Worm (Caenorhabditis elegans) whole organism, young adult: ENCODE results near the gene F07F6.8.
A peak's percentile ranks its signal among the peaks of the same experiment; 100 is the strongest.

Experiments
- B0035.1 ChIP-seq: sonication (generic microtip); optimal IDR thresholded peaks from 2 replicates; lab custom pipeline; 2016; ENCODE audit warnings: missing genetic modification characterization, mild to moderate bottlenecking, missing compliant biosample characterization, missing genotype, missing genetic modification reagents
- C17E4.6 ChIP-seq: fragments of 200-800 bp; sonication (Bioruptor generic); IDR thresholded peaks from 2 replicates; pipeline ENCODE4 v1.3.6; 2022; ENCODE audit warnings: missing genetic modification reagents, missing genetic modification characterization, missing compliant biosample characterization
- D2030.7 ChIP-seq: fragments of 200-800 bp; sonication (Bioruptor generic); IDR thresholded peaks from 2 replicates; pipeline ENCODE4 v1.3.6; 2022; ENCODE audit warnings: missing genetic modification reagents, missing genetic modification characterization, missing compliant biosample characterization
- F22D6.2 ChIP-seq: sonication (generic microtip); optimal IDR thresholded peaks from 2 replicates; lab custom pipeline; 2016; ENCODE audit warnings: mild to moderate bottlenecking, missing genetic modification characterization, missing compliant biosample characterization
- F23B12.7 ChIP-seq: sonication (generic microtip); optimal IDR thresholded peaks from 2 replicates; lab custom pipeline; 2017; ENCODE audit warnings: missing genetic modification characterization, mild to moderate bottlenecking, missing compliant biosample characterization, antibody characterized with exemption, moderate library complexity; ENCODE audit not compliant: insufficient read depth
- F39B2.1 ChIP-seq: fragments of 200-800 bp; sonication (Bioruptor generic); IDR thresholded peaks from 2 replicates; pipeline ENCODE4 v1.3.6; 2022; ENCODE audit warnings: missing genetic modification reagents, missing genetic modification characterization, missing compliant biosample characterization
- Y53G8AR.9 ChIP-seq: fragments of 200-800 bp; sonication (Bioruptor generic); conservative IDR thresholded peaks from 2 replicates; pipeline ENCODE4 v1.3.6; 2022; ENCODE audit warnings: missing genetic modification reagents, missing genetic modification characterization, missing compliant biosample characterization
- Y56A3A.18 ChIP-seq: fragments of 200-800 bp; sonication (Bioruptor generic); IDR thresholded peaks from 2 replicates; pipeline ENCODE4 v1.3.6; 2022; ENCODE audit warnings: missing genetic modification reagents, missing genetic modification characterization, missing compliant biosample characterization
- akir-1 ChIP-seq: fragments of 200-800 bp; sonication (Bioruptor generic); optimal IDR thresholded peaks from 2 replicates; lab custom pipeline; 2018; ENCODE audit warnings: mild to moderate bottlenecking, missing genetic modification characterization, moderate library complexity, missing compliant biosample characterization
- ama-1 ChIP-seq, 3 experiments: fragments of 150-350 bp in 1 of 3; sonication (generic microtip) in 2 of 3; optimal IDR thresholded peaks; 2 replicates each; lab custom pipeline; 2014 to 2018; ENCODE audit warnings: missing biosample characterization in 2 of 3, missing genetic modification characterization in 2 of 3, missing genetic modification reagents in 2 of 3
- aptf-3 ChIP-seq: fragments of 200-800 bp; sonication (Bioruptor generic); IDR thresholded peaks from 2 replicates; pipeline ENCODE4 v1.3.6; 2022; ENCODE audit warnings: missing genetic modification characterization, missing compliant biosample characterization
- atf-7 ChIP-seq: sonication (generic microtip); optimal IDR thresholded peaks from 2 replicates; lab custom pipeline; 2017; ENCODE audit warnings: mild to moderate bottlenecking, missing genetic modification characterization, missing compliant biosample characterization
- bed-1 ChIP-seq: fragments of 200-800 bp; sonication (Bioruptor generic); IDR thresholded peaks from 2 replicates; pipeline ENCODE4 v1.3.6; 2022; ENCODE audit warnings: missing genetic modification reagents, missing genetic modification characterization, missing compliant biosample characterization
- ccch-3 ChIP-seq: fragments of 200-800 bp; sonication (Bioruptor generic); optimal IDR thresholded peaks from 2 replicates; lab custom pipeline; 2018; ENCODE audit warnings: mild to moderate bottlenecking, missing genetic modification characterization, missing compliant biosample characterization
- cebp-1 ChIP-seq, 2 experiments: fragments of 200-800 bp in 1 of 2; sonication (Bioruptor generic) in 1 of 2; sonication (generic microtip) in 1 of 2; IDR thresholded peaks in 1 of 2; optimal IDR thresholded peaks in 1 of 2; 2 replicates each; pipeline versions ENCODE4 v1.3.6 to Lab custom; 2017 to 2022; ENCODE audit warnings: missing compliant biosample characterization in 2 of 2, missing genetic modification characterization in 2 of 2, mild to moderate bottlenecking in 1 of 2, missing genetic modification reagents in 1 of 2, moderate library complexity in 1 of 2
- ceh-27 ChIP-seq: fragments of 200-800 bp; sonication (Bioruptor generic); optimal IDR thresholded peaks from 2 replicates; lab custom pipeline; 2018; ENCODE audit warnings: mild to moderate bottlenecking, missing genetic modification characterization, moderate library complexity, missing compliant biosample characterization
- ceh-79 ChIP-seq: sonication (generic microtip); optimal IDR thresholded peaks from 2 replicates; lab custom pipeline; 2017; ENCODE audit warnings: mild to moderate bottlenecking, missing genetic modification characterization, missing compliant biosample characterization
- dpff-1 ChIP-seq: sonication (generic microtip); optimal IDR thresholded peaks from 2 replicates; lab custom pipeline; 2017; ENCODE audit warnings: mild to moderate bottlenecking, missing genetic modification characterization, missing compliant biosample characterization
- egl-44 ChIP-seq: fragments of 200-800 bp; sonication (Bioruptor generic); IDR thresholded peaks from 2 replicates; pipeline ENCODE4 v1.3.6; 2022; ENCODE audit warnings: missing genetic modification reagents, missing genetic modification characterization, missing compliant biosample characterization
- ets-4 ChIP-seq: fragments of 200-800 bp; sonication (Bioruptor generic); optimal IDR thresholded peaks from 2 replicates; lab custom pipeline; 2018; ENCODE audit warnings: mild to moderate bottlenecking, missing genetic modification characterization, missing compliant biosample characterization
- hlh-26 ChIP-seq: fragments of 200-800 bp; sonication (Bioruptor generic); conservative IDR thresholded peaks from 2 replicates; pipeline ENCODE4 v1.3.6; 2022; ENCODE audit warnings: missing genetic modification reagents, missing genetic modification characterization, missing compliant biosample characterization
- hmg-1.2 ChIP-seq: fragments of 200-800 bp; sonication (Bioruptor generic); IDR thresholded peaks from 2 replicates; pipeline ENCODE4 v1.3.6; 2022; ENCODE audit warnings: missing genetic modification reagents, missing genetic modification characterization, missing compliant biosample characterization
- lin-40 ChIP-seq: sonication (generic microtip); optimal IDR thresholded peaks from 2 replicates; lab custom pipeline; 2016; ENCODE audit warnings: missing genetic modification characterization, mild to moderate bottlenecking, missing compliant biosample characterization, missing genotype, missing genetic modification reagents
- lsl-1 ChIP-seq: fragments of 200-800 bp; sonication (Bioruptor generic); optimal IDR thresholded peaks from 2 replicates; lab custom pipeline; 2018; ENCODE audit warnings: mild to moderate bottlenecking, missing genetic modification characterization, moderate library complexity, missing compliant biosample characterization
- madf-10 ChIP-seq: sonication (generic microtip); optimal IDR thresholded peaks from 2 replicates; lab custom pipeline; 2016; ENCODE audit warnings: mild to moderate bottlenecking, missing genetic modification characterization, missing compliant biosample characterization
- madf-3 ChIP-seq: fragments of 200-800 bp; sonication (Bioruptor generic); IDR thresholded peaks from 2 replicates; pipeline ENCODE4 v1.3.6; 2022; ENCODE audit warnings: missing genetic modification reagents, missing genetic modification characterization, missing compliant biosample characterization
- mel-28 ChIP-seq: sonication (generic microtip); optimal IDR thresholded peaks from 2 replicates; lab custom pipeline; 2016; ENCODE audit warnings: borderline replicate concordance, mild to moderate bottlenecking, missing genetic modification characterization, missing compliant biosample characterization
- mxl-1 ChIP-seq: sonication (generic microtip); optimal IDR thresholded peaks from 2 replicates; lab custom pipeline; 2016; ENCODE audit warnings: missing genetic modification characterization, missing compliant biosample characterization
- nfya-2 ChIP-seq: fragments of 200-800 bp; sonication (Bioruptor generic); IDR thresholded peaks from 2 replicates; pipeline ENCODE4 v1.3.6; 2022; ENCODE audit warnings: missing genetic modification reagents, missing genetic modification characterization, missing compliant biosample characterization
- rcor-1 ChIP-seq: fragments of 200-800 bp; sonication (Bioruptor generic); IDR thresholded peaks from 2 replicates; pipeline ENCODE4 v1.3.6; 2022; ENCODE audit warnings: missing genetic modification reagents, missing genetic modification characterization, missing compliant biosample characterization
- repo-1 ChIP-seq: sonication (generic microtip); optimal IDR thresholded peaks from 2 replicates; lab custom pipeline; 2017; ENCODE audit warnings: mild to moderate bottlenecking, missing genetic modification characterization, missing compliant biosample characterization
- sdz-38 ChIP-seq: sonication (generic microtip); optimal IDR thresholded peaks from 2 replicates; lab custom pipeline; 2016; ENCODE audit warnings: missing genotype, missing genetic modification characterization, missing compliant biosample characterization
- snpc-3.4 ChIP-seq: sonication (generic microtip); optimal IDR thresholded peaks from 2 replicates; lab custom pipeline; 2017; ENCODE audit warnings: missing genetic modification characterization, mild to moderate bottlenecking, missing compliant biosample characterization, antibody characterized with exemption, moderate library complexity, missing genotype, missing genetic modification reagents
- sptf-2 ChIP-seq: fragments of 200-800 bp; sonication (Bioruptor generic); optimal IDR thresholded peaks from 2 replicates; lab custom pipeline; 2018; ENCODE audit warnings: mild to moderate bottlenecking, missing genetic modification characterization, missing compliant biosample characterization
- tbx-9 ChIP-seq: sonication (generic microtip); optimal IDR thresholded peaks from 2 replicates; lab custom pipeline; 2016; ENCODE audit warnings: borderline replicate concordance, missing genetic modification characterization, inconsistent platforms, missing compliant biosample characterization
- tlf-1 ChIP-seq: fragments of 200-800 bp; sonication (Bioruptor generic); optimal IDR thresholded peaks from 2 replicates; lab custom pipeline; 2018; ENCODE audit warnings: mild to moderate bottlenecking, missing genetic modification characterization, missing compliant biosample characterization
- unc-130 ChIP-seq: sonication (generic microtip); optimal IDR thresholded peaks from 2 replicates; lab custom pipeline; 2016; ENCODE audit warnings: missing genetic modification reagents, missing genetic modification characterization, missing compliant biosample characterization
- unc-62 ChIP-seq: fragments of 150-350 bp; optimal IDR thresholded peaks from 2 replicates; lab custom pipeline; 2014; ENCODE audit warnings: missing biosample characterization, missing genetic modification reagents, missing genetic modification characterization
- zim-3 ChIP-seq: sonication (generic microtip); optimal IDR thresholded peaks from 2 replicates; lab custom pipeline; 2017; ENCODE audit warnings: mild to moderate bottlenecking, missing genetic modification characterization, moderate library complexity, missing compliant biosample characterization
- ztf-25 ChIP-seq: fragments of 200-800 bp; sonication (Bioruptor generic); IDR thresholded peaks from 2 replicates; pipeline ENCODE4 v1.3.6; 2022; ENCODE audit warnings: missing genetic modification reagents, missing genetic modification characterization, missing compliant biosample characterization
- ztf-28 ChIP-seq: fragments of 200-800 bp; sonication (Bioruptor generic); IDR thresholded peaks from 2 replicates; pipeline ENCODE4 v1.3.6; 2022; ENCODE audit warnings: missing genetic modification reagents, missing genetic modification characterization, missing compliant biosample characterization
- ztf-3 ChIP-seq: fragments of 200-800 bp; sonication (Bioruptor generic); optimal IDR thresholded peaks from 2 replicates; lab custom pipeline; 2018; ENCODE audit warnings: mild to moderate bottlenecking, missing genetic modification characterization, missing compliant biosample characterization

Gene F07F6.8

ce11 chrII:5377467-5378238, 47.9 kb downstream of the F07F6.8 start, which contains the start of gene prdx-2 (continued):
- no peak for TF ChIP-seq repo-1 (tag; lab: Kevin White, UChicago)
- peak; percentile 75 for TF ChIP-seq C17E4.6 (GFP tag; lab: Robert Waterston, UW)
- TF ChIP-seq ceh-79 (tag; lab: Kevin White, UChicago), result no peak
- no peak for TF ChIP-seq cebp-1 (GFP tag; IDR thresholded peaks at IDR 0.05; lab: Robert Waterston, UW)
- no peak for TF ChIP-seq cebp-1 (tag; optimal IDR thresholded peaks at IDR 0.05; lab: Kevin White, UChicago)
- TF ChIP-seq Y56A3A.18 (GFP tag; lab: Robert Waterston, UW), result no peak
- no peak for TF ChIP-seq ceh-27
- TF ChIP-seq unc-130 (GFP tag; lab: Kevin White, UChicago), result peak; percentile 37
- TF ChIP-seq tbx-9 (tag; lab: Kevin White, UChicago), result no peak
- peak; percentile 67 for TF ChIP-seq rcor-1 (GFP tag; lab: Robert Waterston, UW)
- no peak for TF ChIP-seq lin-40 (tag; lab: Kevin White, UChicago)
- TF ChIP-seq dpff-1 (tag; lab: Kevin White, UChicago), result no peak
- TF ChIP-seq F22D6.2 (tag; lab: Kevin White, UChicago), result no peak
- no peak for TF ChIP-seq F23B12.7 (tag; lab: Kevin White, UChicago)
- TF ChIP-seq hmg-1.2, result peak; percentile 14; the same call in 1 of the 2 replicates
- no peak for TF ChIP-seq B0035.1 (tag; lab: Kevin White, UChicago)
- no peak for TF ChIP-seq egl-44
- no peak for TF ChIP-seq hlh-26 (GFP tag; lab: Robert Waterston, UW)
- TF ChIP-seq ets-4 (GFP tag; lab: Kevin White, UChicago), result no peak
- no peak for TF ChIP-seq ccch-3 (GFP tag; lab: Kevin White, UChicago)
- TF ChIP-seq ztf-25 (GFP tag; lab: Robert Waterston, UW), result no peak
- TF ChIP-seq snpc-3.4 (tag; lab: Kevin White, UChicago), result peak; percentile 35
- peak; percentile 98 for TF ChIP-seq lsl-1
- TF ChIP-seq bed-1 (GFP tag; lab: Robert Waterston, UW), result no peak
- no peak for TF ChIP-seq madf-10 (tag; lab: Kevin White, UChicago)
- no peak for TF ChIP-seq sptf-2
- 0 out of 2 replicates have a peak, but pooled peaks have one; percentile 4 for TF ChIP-seq ztf-28
- no peak for TF ChIP-seq sdz-38 (tag; lab: Kevin White, UChicago)
- peak; percentile 89 for TF ChIP-seq D2030.7 (GFP tag; lab: Robert Waterston, UW)
- no peak for TF ChIP-seq ama-1 (optimal IDR thresholded peaks at IDR 0.05; lab: Kevin White, UChicago)
- TF ChIP-seq ama-1 (GFP tag; optimal IDR thresholded peaks at IDR 0.05; lab: Kevin White, UChicago), result no peak
- TF ChIP-seq zim-3 (tag; lab: Kevin White, UChicago), result no peak
- TF ChIP-seq atf-7, result no peak
- TF ChIP-seq akir-1 (GFP tag; lab: Kevin White, UChicago), result no peak
- no peak for TF ChIP-seq ztf-3 (GFP tag; lab: Kevin White, UChicago)
- no peak for TF ChIP-seq F39B2.1 (GFP tag; lab: Robert Waterston, UW)
- peak; percentile 81 for TF ChIP-seq tlf-1 (GFP tag; lab: Kevin White, UChicago)
- peak; percentile 86; the same call in 1 of the 2 replicates for TF ChIP-seq madf-3
- no peak for TF ChIP-seq unc-62 (GFP tag; lab: Kevin White, UChicago)
- no peak for TF ChIP-seq nfya-2 (GFP tag; lab: Robert Waterston, UW)
- TF ChIP-seq mxl-1, result no peak
- no peak for TF ChIP-seq Y53G8AR.9 (GFP tag; lab: Robert Waterston, UW)
- no peak for TF ChIP-seq mel-28 (tag; lab: Kevin White, UChicago)
- TF ChIP-seq aptf-3 (GFP tag; lab: Robert Waterston, UW), result no peak
